Worm (Caenorhabditis elegans): ENCODE data around the gene Y24D9A.7.

DNA sequence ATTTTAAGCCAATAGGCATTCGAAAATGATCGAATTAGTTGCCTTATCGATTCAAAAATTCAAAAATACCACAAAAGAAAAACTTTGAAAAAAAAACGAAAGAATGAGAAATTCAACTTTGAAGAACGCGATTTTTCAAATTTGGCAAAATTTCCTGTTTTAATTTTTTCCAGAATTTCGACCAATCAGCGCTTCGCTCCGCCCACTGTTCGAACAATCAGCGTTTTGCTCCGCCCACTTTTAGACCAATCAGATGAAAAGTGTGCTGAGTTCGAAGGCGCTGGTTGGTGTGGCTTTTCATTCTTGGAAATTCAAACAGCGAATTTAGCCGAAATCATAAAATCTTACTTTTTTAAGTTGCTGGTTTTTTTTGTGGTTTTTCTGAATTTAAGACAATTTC lies 7.4 kb downstream of the Y24D9A.7 start:
- TF ChIP-seq pag-3 (tag; optimal IDR thresholded peaks at IDR 0.05; ENCODE audit: borderline replicate concordance) (no peak), rnt-1 (tag; optimal IDR thresholded peaks at IDR 0.05) (no peak), unc-42 (tag; optimal IDR thresholded peaks at IDR 0.05) (no peak), tbx-2 (tag; optimal IDR thresholded peaks at IDR 0.05) (no peak), hlh-8 (tag; optimal IDR thresholded peaks at IDR 0.05) (no peak), odd-2 (tag; optimal IDR thresholded peaks at IDR 0.05) (no peak), nhr-11 (tag; optimal IDR thresholded peaks at IDR 0.05) (no peak), dmd-4 (tag; optimal IDR thresholded peaks at IDR 0.05; ENCODE audit: borderline replicate concordance) (no peak), ceh-48 (tag; optimal IDR thresholded peaks at IDR 0.05) (no peak), C08G9.2 (tag; optimal IDR thresholded peaks at IDR 0.05) (no peak)
